Fruit fly (Drosophila melanogaster): ENCODE data around the gene CG5618.

DNA sequence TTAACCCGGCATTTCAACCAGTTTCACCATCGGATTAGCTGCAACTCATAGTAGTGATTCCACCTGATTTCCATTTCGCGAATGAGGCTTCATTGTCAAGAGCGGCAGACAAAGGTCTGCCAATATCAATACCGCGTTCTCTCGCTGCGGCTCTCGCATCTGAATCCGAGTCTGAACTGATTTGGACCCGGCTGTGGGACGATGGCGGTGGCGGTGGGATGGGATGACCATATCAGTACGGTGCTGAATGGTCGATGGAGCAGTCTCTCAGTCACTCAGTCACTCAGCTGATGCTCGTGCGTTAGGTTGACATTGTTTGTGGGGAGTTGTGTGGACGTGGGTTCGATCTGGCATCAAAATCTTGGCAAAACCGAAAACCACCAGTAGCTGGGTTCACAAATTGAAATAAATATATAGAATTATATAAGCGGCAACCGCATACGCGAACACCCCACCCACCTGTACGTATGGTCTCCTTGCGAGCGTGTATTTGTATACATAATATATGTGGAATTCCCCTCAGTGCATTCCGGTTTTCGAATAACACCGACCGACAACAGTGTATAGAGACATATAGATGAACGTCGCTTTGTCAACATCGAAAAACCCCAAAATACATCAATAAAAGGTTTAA is 36.2 kb upstream of the CG5618 start, which contains the start of gene Spn77Ba:
- TF ChIP-seq CG7101 (tag; optimal IDR thresholded peaks at IDR 0.05) (no peak), kay (GFP tag; ENCODE audit: borderline replicate concordance) (peak; percentile 64)

All from whole organism, adult.